Fruit fly (Drosophila melanogaster): ENCODE measurements around the gene CG4822.

CG4822 gene

DNA sequence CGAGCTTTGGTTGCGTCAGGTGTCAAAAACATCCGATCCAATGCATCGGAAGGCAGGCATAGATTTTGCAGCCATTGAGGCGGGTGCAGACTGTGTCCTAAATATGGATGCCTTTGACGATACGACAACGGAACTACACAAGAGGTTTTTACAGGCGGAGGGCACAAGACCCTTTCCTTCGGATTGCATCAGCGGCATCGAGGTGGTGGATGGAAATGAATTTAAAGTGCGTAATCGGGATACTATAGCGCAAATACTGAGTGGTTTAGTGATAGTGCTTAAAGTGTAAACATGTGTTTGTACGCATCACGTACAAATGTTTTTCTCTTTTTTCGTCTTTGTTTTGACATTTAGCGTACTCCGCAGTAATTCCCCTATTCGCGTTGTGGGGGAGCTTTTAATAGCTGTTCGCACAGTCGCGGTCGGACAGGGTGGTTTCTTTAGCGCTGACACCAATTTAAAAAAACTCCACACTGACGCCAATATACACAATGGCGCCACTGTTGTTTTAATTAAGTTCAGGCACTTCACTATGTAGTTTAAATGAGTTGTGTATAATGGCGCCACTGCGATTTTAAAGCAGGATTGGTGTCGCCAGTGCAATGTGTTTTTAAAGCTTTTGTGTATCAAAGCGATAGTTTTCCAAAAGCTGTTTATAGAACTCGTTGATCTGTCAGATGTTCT is 48.7 kb downstream of the CG4822 start (continued):
- TF ChIP-seq CG9609 (GFP tag; optimal IDR thresholded peaks at IDR 0.05) (no peak), CG16863 (GFP tag; optimal IDR thresholded peaks at IDR 0.05) (peak; percentile 20), CkIIα-i1 (GFP tag; IDR thresholded peaks at IDR 0.05) (no peak), Hsf (GFP tag; optimal IDR thresholded peaks at IDR 0.05) (peak; percentile 18), CG3163 (GFP tag; optimal IDR thresholded peaks at IDR 0.05) (peak; percentile 29), Ets97D (GFP tag; optimal IDR thresholded peaks at IDR 0.05) (peak; percentile 75), br (optimal IDR thresholded peaks at IDR 0.05) (no peak), CG1233 (GFP tag; optimal IDR thresholded peaks at IDR 0.05) (peak; percentile 39), Pdp1 (GFP tag; optimal IDR thresholded peaks at IDR 0.05) (peak; percentile 30 to 52), tio (GFP tag; optimal IDR thresholded peaks at IDR 0.05) (no peak), CG31365 (tag; optimal IDR thresholded peaks at IDR 0.05) (peak; percentile 90), CG4854 (GFP tag; optimal IDR thresholded peaks at IDR 0.05) (peak; percentile 30), mirr (GFP tag; optimal IDR thresholded peaks at IDR 0.05) (peak; percentile 54), ATbp (GFP tag; optimal IDR thresholded peaks at IDR 0.05) (no peak), ro (GFP tag; IDR thresholded peaks at IDR 0.05) (no peak), HHEX (GFP tag; optimal IDR thresholded peaks at IDR 0.05) (peak; percentile 23), dpn (GFP tag; optimal IDR thresholded peaks at IDR 0.05) (peak; percentile 40 to 53), CG8924 (tag; optimal IDR thresholded peaks at IDR 0.05) (no peak), CG12391 (tag; optimal IDR thresholded peaks at IDR 0.05) (peak; percentile 24), CG10431 (GFP tag; optimal IDR thresholded peaks at IDR 0.05) (no peak), gem (tag; optimal IDR thresholded peaks at IDR 0.05) (no peak), so (GFP tag; IDR thresholded peaks at IDR 0.05) (no peak; the same call in 2 of the 3 replicates), CG7357 (GFP tag; IDR thresholded peaks at IDR 0.05) (no peak), sr (GFP tag; IDR thresholded peaks at IDR 0.05) (no peak; the same call in 2 of the 3 replicates), otp (GFP tag; IDR thresholded peaks at IDR 0.05) (no peak), H15 (GFP tag; IDR thresholded peaks at IDR 0.05) (no peak), Neu2 (GFP tag; optimal IDR thresholded peaks at IDR 0.05; ENCODE audit: borderline replicate concordance) (no peak), CG43689 (GFP tag; IDR thresholded peaks at IDR 0.05) (no peak), kah (GFP tag; optimal IDR thresholded peaks at IDR 0.05) (no peak), Mrtf (GFP tag; IDR thresholded peaks at IDR 0.05) (peak; percentile 64; the same call in 2 of the 3 replicates), ac (GFP tag; optimal IDR thresholded peaks at IDR 0.05) (no peak), CG32772 (GFP tag; IDR thresholded peaks at IDR 0.05) (no peak), usp (GFP tag; optimal IDR thresholded peaks at IDR 0.05) (no peak), CG1602 (GFP tag; optimal IDR thresholded peaks at IDR 0.05) (no peak), emc (GFP tag; optimal IDR thresholded peaks at IDR 0.05) (no peak), jing (GFP tag; optimal IDR thresholded peaks at IDR 0.05) (no peak), cad (GFP tag; optimal IDR thresholded peaks at IDR 0.05) (no peak), ato (GFP tag; IDR thresholded peaks at IDR 0.05; ENCODE audit: partially characterized antibody) (peak; percentile 36), kni (GFP tag; optimal IDR thresholded peaks at IDR 0.05) (no peak), CG11093 (GFP tag; IDR thresholded peaks at IDR 0.05) (no peak), slp2 (GFP tag; optimal IDR thresholded peaks at IDR 0.05) (peak; percentile 28), CG12299 (tag; optimal IDR thresholded peaks at IDR 0.05) (no peak), CG4282 (GFP tag; optimal IDR thresholded peaks at IDR 0.05) (peak; percentile 59), CG7839 (tag; optimal IDR thresholded peaks at IDR 0.05) (peak; percentile 36), Lim3 (GFP tag; IDR thresholded peaks at IDR 0.05) (no peak), tap (tag; optimal IDR thresholded peaks at IDR 0.05) (no peak), CG9215 (GFP tag; IDR thresholded peaks at IDR 0.05) (no peak), CG2202 (tag; optimal IDR thresholded peaks at IDR 0.05) (no peak), Dref (GFP tag; IDR thresholded peaks at IDR 0.05) (no peak), ken (GFP tag; IDR thresholded peaks at IDR 0.05) (no peak), CG10366 (GFP tag; IDR thresholded peaks at IDR 0.05) (peak; percentile 94)

Measured in whole organism, embryonic.